Worm (Caenorhabditis elegans) whole organism, L2 larva: ENCODE data around the gene ZK662.2.

ENCODE experiments used
- C34F6.9 ChIP-seq: fragments of 150-350 bp; optimal IDR thresholded peaks from 2 replicates; lab custom pipeline; 2014; ENCODE audit warnings: missing biosample characterization, missing genetic modification characterization
- F13H6.1 ChIP-seq: sonication (generic microtip); optimal IDR thresholded peaks from 2 replicates; lab custom pipeline; 2016; ENCODE audit warnings: missing genetic modification characterization, missing compliant biosample characterization
- Y55F3AM.14 ChIP-seq: fragments of 200-800 bp; sonication (Bioruptor generic); optimal IDR thresholded peaks from 2 replicates; lab custom pipeline; 2018; ENCODE audit warnings: mild to moderate bottlenecking, missing genetic modification characterization, missing compliant biosample characterization
- ZK546.5 ChIP-seq: sonication (generic microtip); optimal IDR thresholded peaks from 2 replicates; lab custom pipeline; 2017; ENCODE audit warnings: missing biosample characterization, missing genetic modification characterization
- alr-1 ChIP-seq: fragments of 150-350 bp; optimal IDR thresholded peaks from 2 replicates; lab custom pipeline; 2014; ENCODE audit warnings: missing biosample characterization, missing genetic modification characterization
- aly-2 ChIP-seq: fragments of 150-350 bp; optimal IDR thresholded peaks from 2 replicates; lab custom pipeline; 2014; ENCODE audit warnings: missing biosample characterization, missing genetic modification characterization
- blmp-1 ChIP-seq: sonication (generic microtip); optimal IDR thresholded peaks from 2 replicates; lab custom pipeline; 2017; ENCODE audit warnings: missing genetic modification characterization, mild to moderate bottlenecking, missing compliant biosample characterization, antibody characterized with exemption, moderate library complexity; ENCODE audit not compliant: insufficient read depth
- ceh-16 ChIP-seq: fragments of 150-350 bp; optimal IDR thresholded peaks from 2 replicates; lab custom pipeline; 2014; ENCODE audit warnings: missing biosample characterization, missing genetic modification characterization
- ceh-82 ChIP-seq: fragments of 150-350 bp; optimal IDR thresholded peaks from 2 replicates; lab custom pipeline; 2014; ENCODE audit warnings: missing biosample characterization, missing genetic modification characterization
- crh-2 ChIP-seq: sonication (generic microtip); optimal IDR thresholded peaks from 2 replicates; lab custom pipeline; 2017; ENCODE audit warnings: missing biosample characterization, missing genetic modification characterization
- elt-1 ChIP-seq: fragments of 150-350 bp; optimal IDR thresholded peaks from 2 replicates; lab custom pipeline; 2014; ENCODE audit warnings: missing biosample characterization, missing genetic modification characterization
- fos-1 ChIP-seq: fragments of 150-350 bp; optimal IDR thresholded peaks from 2 replicates; lab custom pipeline; 2014; ENCODE audit warnings: missing biosample characterization, missing genetic modification characterization
- gmeb-1 ChIP-seq: fragments of 150-350 bp; optimal IDR thresholded peaks from 2 replicates; lab custom pipeline; 2014; ENCODE audit warnings: missing biosample characterization, missing genetic modification characterization
- lin-11 ChIP-seq: fragments of 150-350 bp; sonication (generic microtip); optimal IDR thresholded peaks from 2 replicates; lab custom pipeline; 2014; ENCODE audit warnings: missing biosample characterization, missing genetic modification characterization, inconsistent platforms, mixed read lengths
- lin-13 ChIP-seq: fragments of 150-350 bp; optimal IDR thresholded peaks from 2 replicates; lab custom pipeline; 2014; ENCODE audit warnings: missing biosample characterization, missing genetic modification reagents, missing genetic modification characterization
- lin-39 ChIP-seq: fragments of 150-350 bp; optimal IDR thresholded peaks from 2 replicates; lab custom pipeline; 2014; ENCODE audit warnings: missing biosample characterization, missing genetic modification reagents, missing genetic modification characterization
- lsy-2 ChIP-seq, 2 experiments: fragments of 150-350 bp in 1 of 2; sonication (generic microtip) in 1 of 2; optimal IDR thresholded peaks; 2 replicates each; lab custom pipeline; 2014 to 2017; ENCODE audit warnings: missing biosample characterization in 2 of 2, missing genetic modification characterization in 2 of 2
- mab-5 ChIP-seq: fragments of 150-350 bp; optimal IDR thresholded peaks from 2 replicates; lab custom pipeline; 2014; ENCODE audit warnings: missing biosample characterization, missing genetic modification characterization
- mdl-1 ChIP-seq, 2 experiments: fragments of 150-350 bp in 1 of 2; sonication (generic microtip) in 1 of 2; optimal IDR thresholded peaks; 2 replicates each; lab custom pipeline; 2017; ENCODE audit warnings: missing biosample characterization in 2 of 2, missing genetic modification characterization in 2 of 2
- nhr-10 ChIP-seq: sonication (generic microtip); optimal IDR thresholded peaks from 2 replicates; lab custom pipeline; 2017; ENCODE audit warnings: missing biosample characterization, missing genetic modification characterization
- nhr-11 ChIP-seq: fragments of 150-350 bp; optimal IDR thresholded peaks from 2 replicates; lab custom pipeline; 2014; ENCODE audit warnings: missing biosample characterization, missing genetic modification characterization
- nhr-12 ChIP-seq: fragments of 150-350 bp; optimal IDR thresholded peaks from 2 replicates; lab custom pipeline; 2014; ENCODE audit warnings: missing biosample characterization, missing genetic modification characterization
- nhr-129 ChIP-seq: fragments of 150-350 bp; optimal IDR thresholded peaks from 2 replicates; lab custom pipeline; 2014; ENCODE audit warnings: missing biosample characterization, missing genetic modification characterization
- nhr-21 ChIP-seq: fragments of 150-350 bp; optimal IDR thresholded peaks from 2 replicates; lab custom pipeline; 2014; ENCODE audit warnings: missing biosample characterization, missing genetic modification characterization
- nhr-23 ChIP-seq: fragments of 150-350 bp; optimal IDR thresholded peaks from 2 replicates; lab custom pipeline; 2014; ENCODE audit warnings: missing biosample characterization, missing genetic modification reagents, missing genetic modification characterization
- nhr-25 ChIP-seq: fragments of 150-350 bp; sonication (generic microtip); optimal IDR thresholded peaks from 3 replicates; lab custom pipeline; 2014; ENCODE audit warnings: missing biosample characterization, missing genetic modification characterization
- nhr-6 ChIP-seq: fragments of 150-350 bp; optimal IDR thresholded peaks from 2 replicates; lab custom pipeline; 2014; ENCODE audit warnings: missing biosample characterization, missing genetic modification characterization
- nhr-77 ChIP-seq: fragments of 150-350 bp; optimal IDR thresholded peaks from 2 replicates; lab custom pipeline; 2014; ENCODE audit warnings: missing biosample characterization, missing genetic modification characterization
- peb-1 ChIP-seq: fragments of 150-350 bp; optimal IDR thresholded peaks from 2 replicates; lab custom pipeline; 2014; ENCODE audit warnings: missing biosample characterization, missing genetic modification characterization
- sem-4 ChIP-seq: fragments of 150-350 bp; optimal IDR thresholded peaks from 2 replicates; lab custom pipeline; 2014; ENCODE audit warnings: missing biosample characterization, missing genetic modification reagents, missing genetic modification characterization
- sma-3 ChIP-seq: sonication (generic microtip); optimal IDR thresholded peaks from 2 replicates; lab custom pipeline; 2016; ENCODE audit warnings: missing genetic modification reagents, missing genetic modification characterization, missing compliant biosample characterization
- sma-9 ChIP-seq, 2 experiments: fragments of 150-350 bp in 1 of 2; sonication (generic microtip) in 1 of 2; optimal IDR thresholded peaks; 2 replicates each; lab custom pipeline; 2014 to 2016; ENCODE audit warnings: missing genetic modification characterization in 2 of 2, mild to moderate bottlenecking in 1 of 2, missing biosample characterization in 1 of 2, missing compliant biosample characterization in 1 of 2, missing genetic modification reagents in 1 of 2, moderate library complexity in 1 of 2
- snpc-4 ChIP-seq: fragments of 150-350 bp; optimal IDR thresholded peaks from 2 replicates; lab custom pipeline; 2014; ENCODE audit warnings: missing biosample characterization, missing genetic modification characterization
- unc-55 ChIP-seq: fragments of 150-350 bp; sonication (generic microtip); optimal IDR thresholded peaks from 3 replicates; lab custom pipeline; 2014; ENCODE audit warnings: missing biosample characterization, missing genetic modification reagents, missing genetic modification characterization
- ztf-1 ChIP-seq: fragments of 200-800 bp; sonication (Bioruptor generic); conservative IDR thresholded peaks from 2 replicates; pipeline ENCODE4 v1.3.6; 2022; ENCODE audit warnings: missing genetic modification characterization, missing compliant biosample characterization
- ztf-11 ChIP-seq: sonication (generic microtip); optimal IDR thresholded peaks from 2 replicates; lab custom pipeline; 2017; ENCODE audit warnings: missing biosample characterization, missing genetic modification characterization
- ztf-4 ChIP-seq: fragments of 150-350 bp; optimal IDR thresholded peaks from 2 replicates; lab custom pipeline; 2014; ENCODE audit warnings: missing biosample characterization, missing genetic modification characterization

ZK662.2 gene

ce11 chrX:15721346-15721745 is 24.8 kb downstream of the ZK662.2 start, which contains the start of gene ZK662.5:
ZK662.5 (plus strand) TSS chrX:15721646.
- no peak for TF ChIP-seq sma-9 (GFP tag; optimal IDR thresholded peaks at IDR 0.05; lab: Kevin White, UChicago)
- TF ChIP-seq sma-9 (tag; optimal IDR thresholded peaks at IDR 0.05; lab: Kevin White, UChicago): no peak
- no peak for TF ChIP-seq lsy-2 (tag; optimal IDR thresholded peaks at IDR 0.05; lab: Kevin White, UChicago)
- no peak for TF ChIP-seq nhr-21 (tag; lab: Kevin White, UChicago)
- no peak for TF ChIP-seq nhr-129 (tag; lab: Kevin White, UChicago)
- TF ChIP-seq nhr-6 (tag; lab: Kevin White, UChicago): no peak
- TF ChIP-seq, all 48 proteins: peak for 0

- TF ChIP-seq sem-4 (peak; percentile 41), ceh-16 (peak; percentile 40), F13H6.1 (tag; lab: Kevin White, UChicago) (peak; percentile 66), crh-2 (tag; lab: Kevin White, UChicago) (peak; percentile 43), sma-3 (peak; percentile 35), lsy-2 (tag; optimal IDR thresholded peaks at IDR 0.05; lab: Kevin White, UChicago) (no peak), fos-1 (tag; lab: Kevin White, UChicago) (peak; percentile 43), C34F6.9 (tag; lab: Kevin White, UChicago) (peak; percentile 70), peb-1 (tag; lab: Kevin White, UChicago) (no peak), lin-11 (peak; percentile 37), sma-9 (GFP tag; optimal IDR thresholded peaks at IDR 0.05; lab: Kevin White, UChicago) (peak; percentile 75), sma-9 (tag; optimal IDR thresholded peaks at IDR 0.05; lab: Kevin White, UChicago) (no peak), lin-39 (tag; lab: Kevin White, UChicago) (no peak), gmeb-1 (tag; lab: Kevin White, UChicago) (peak; percentile 63), unc-55 (peak; percentile 57), blmp-1 (tag; lab: Kevin White, UChicago) (peak; percentile 67), nhr-129 (tag; lab: Kevin White, UChicago) (peak; percentile 66), snpc-4 (tag; lab: Kevin White, UChicago) (peak; percentile 34), lin-13 (GFP tag; lab: Kevin White, UChicago) (no peak)
These were observed 28.5 kb downstream of the ZK662.2 start for ce11 chrX:15724994-15725393.

ce11 chrX:15725566-15726173 is 29.2 kb downstream of the ZK662.2 start, which contains the start of gene lin-15B:
lin-15B (plus strand) TSS chrX:15726123.
- TF ChIP-seq nhr-11 (tag; lab: Kevin White, UChicago): no peak
- no peak for TF ChIP-seq lin-11
- no peak for TF ChIP-seq mab-5 (tag; lab: Kevin White, UChicago)
- no peak for TF ChIP-seq ztf-11 (tag; lab: Kevin White, UChicago)
- no peak for TF ChIP-seq nhr-6 (tag; lab: Kevin White, UChicago)
- TF ChIP-seq fos-1 (tag; lab: Kevin White, UChicago): no peak
- no peak for TF ChIP-seq nhr-12 (tag; lab: Kevin White, UChicago)
- no peak for TF ChIP-seq ZK546.5 (tag; lab: Kevin White, UChicago)
- TF ChIP-seq snpc-4 (tag; lab: Kevin White, UChicago): no peak
- no peak for TF ChIP-seq crh-2 (tag; lab: Kevin White, UChicago)
- TF ChIP-seq ceh-82 (tag; lab: Kevin White, UChicago): no peak
- TF ChIP-seq peb-1 (tag; lab: Kevin White, UChicago): no peak
- TF ChIP-seq F13H6.1 (tag; lab: Kevin White, UChicago): no peak
- no peak for TF ChIP-seq nhr-25 (tag; lab: Kevin White, UChicago)
- no peak for TF ChIP-seq elt-1 (tag; lab: Kevin White, UChicago)
- no peak for TF ChIP-seq sem-4

ce11 chrX:15730342-15730741 is 33.8 kb downstream of the ZK662.2 start:
- no peak for TF ChIP-seq lin-39 (tag; lab: Kevin White, UChicago)
- no peak for TF ChIP-seq nhr-10 (tag; lab: Kevin White, UChicago)
- no peak for TF ChIP-seq nhr-23 (tag; lab: Kevin White, UChicago)
- no peak for TF ChIP-seq mab-5 (tag; lab: Kevin White, UChicago)
- no peak for TF ChIP-seq C34F6.9 (tag; lab: Kevin White, UChicago)
- no peak for TF ChIP-seq sma-3
- no peak for TF ChIP-seq ztf-4 (tag; lab: Kevin White, UChicago)
- TF ChIP-seq gmeb-1 (tag; lab: Kevin White, UChicago): no peak
- TF ChIP-seq aly-2 (tag; lab: Kevin White, UChicago): no peak
- TF ChIP-seq nhr-6 (tag; lab: Kevin White, UChicago): no peak
- TF ChIP-seq nhr-12 (tag; lab: Kevin White, UChicago): no peak
- TF ChIP-seq ceh-16: no peak
- TF ChIP-seq blmp-1 (tag; lab: Kevin White, UChicago): no peak
- no peak for TF ChIP-seq mdl-1 (tag; optimal IDR thresholded peaks at IDR 0.05; lab: Kevin White, UChicago)
- TF ChIP-seq snpc-4 (tag; lab: Kevin White, UChicago): no peak
- no peak for TF ChIP-seq ztf-1 (GFP tag; lab: Robert Waterston, UW)
- no peak for TF ChIP-seq Y55F3AM.14
- TF ChIP-seq elt-1 (tag; lab: Kevin White, UChicago): no peak
- TF ChIP-seq nhr-77 (tag; lab: Kevin White, UChicago): no peak
- TF ChIP-seq alr-1 (tag; lab: Kevin White, UChicago): no peak
- TF ChIP-seq, all 48 proteins: peak for 0
